Fruit fly (Drosophila melanogaster) whole organism, embryonic: ENCODE measurements around the gene CG31538.

ENCODE experiments used
- Antp ChIP-seq: fragments of 200-800 bp; sonication (Bioruptor generic); optimal IDR thresholded peaks from 3 replicates; lab custom pipeline; 2016; ENCODE audit warnings: missing biosample characterization, missing genetic modification characterization
- CG11398 ChIP-seq: fragments of 200-800 bp; sonication (Bioruptor generic); optimal IDR thresholded peaks from 2 replicates; lab custom pipeline; 2016; ENCODE audit warnings: missing biosample characterization, missing genetic modification characterization
- CG12769 ChIP-seq: fragments of 200-800 bp; sonication (Bioruptor generic); optimal IDR thresholded peaks from 2 replicates; lab custom pipeline; 2019; ENCODE audit warnings: missing biosample characterization, mild to moderate bottlenecking, missing genetic modification characterization, moderate library complexity
- CG12942 ChIP-seq: fragments of 200-800 bp; sonication (Bioruptor generic); optimal IDR thresholded peaks from 3 replicates; lab custom pipeline; 2016; ENCODE audit warnings: missing biosample characterization, missing genetic modification characterization
- CG14014 ChIP-seq: fragments of 200-800 bp; sonication (Bioruptor generic); IDR thresholded peaks from 2 replicates; pipeline ENCODE4 v1.3.6; 2022; ENCODE audit warnings: missing biosample characterization, missing genetic modification characterization
- CG15601 ChIP-seq: fragments of 200-800 bp; sonication (Bioruptor generic); optimal IDR thresholded peaks from 3 replicates; lab custom pipeline; 2019; ENCODE audit warnings: missing biosample characterization, mild to moderate bottlenecking, missing genetic modification characterization, moderate library complexity
- CG17328 ChIP-seq: fragments of 200-800 bp; sonication (Bioruptor generic); IDR thresholded peaks from 2 replicates; pipeline ENCODE4 v1.3.6; 2022; ENCODE audit warnings: missing biosample characterization, missing genetic modification characterization
- CG1832 ChIP-seq: fragments of 200-800 bp; sonication (Bioruptor generic); optimal IDR thresholded peaks from 2 replicates; lab custom pipeline; 2017; ENCODE audit warnings: missing biosample characterization, mild to moderate bottlenecking, missing genetic modification characterization, inconsistent platforms
- CG2199 ChIP-seq: fragments of 200-800 bp; sonication (Bioruptor generic); IDR thresholded peaks from 3 replicates; pipeline ENCODE4 v1.3.6; 2022; ENCODE audit warnings: missing biosample characterization, missing genetic modification characterization
- CG3281 ChIP-seq: fragments of 200-800 bp; sonication (Bioruptor generic); optimal IDR thresholded peaks from 3 replicates; lab custom pipeline; 2017; ENCODE audit warnings: missing biosample characterization, mild to moderate bottlenecking, missing genetic modification characterization
- CG33557 ChIP-seq: fragments of 200-800 bp; sonication (Bioruptor generic); optimal IDR thresholded peaks from 2 replicates; lab custom pipeline; 2019; ENCODE audit warnings: missing biosample characterization, mild to moderate bottlenecking, missing genetic modification characterization, moderate library complexity
- CG34422 ChIP-seq: fragments of 200-800 bp; sonication (Bioruptor generic); IDR thresholded peaks from 3 replicates; pipeline ENCODE4 v1.3.6; 2022; ENCODE audit warnings: missing biosample characterization, missing genetic modification characterization
- CG3847 ChIP-seq: fragments of 200-800 bp; sonication (Bioruptor generic); IDR thresholded peaks from 2 replicates; pipeline ENCODE4 v1.3.6; 2022; ENCODE audit warnings: missing biosample characterization, missing genetic modification characterization
- CG4360 ChIP-seq: fragments of 200-800 bp; sonication (Bioruptor generic); IDR thresholded peaks from 2 replicates; pipeline ENCODE4 v1.3.6; 2022; ENCODE audit warnings: missing biosample characterization, missing genetic modification characterization
- CG5180 ChIP-seq: fragments of 200-800 bp; sonication (Bioruptor generic); optimal IDR thresholded peaks from 3 replicates; lab custom pipeline; 2017; ENCODE audit warnings: missing biosample characterization, missing genetic modification characterization, mild to moderate bottlenecking, moderate library complexity, missing genetic modification reagents
- CG6175 ChIP-seq: fragments of 200-800 bp; sonication (Bioruptor generic); IDR thresholded peaks from 3 replicates; pipeline ENCODE4 v1.3.6; 2022; ENCODE audit warnings: missing biosample characterization, missing genetic modification characterization
- CG6254 ChIP-seq: fragments of 200-800 bp; sonication (Bioruptor generic); optimal IDR thresholded peaks from 3 replicates; lab custom pipeline; 2017; ENCODE audit warnings: mild to moderate bottlenecking, missing biosample characterization, missing genetic modification reagents, missing genetic modification characterization
- CG6683 ChIP-seq: fragments of 200-800 bp; sonication (Bioruptor generic); optimal IDR thresholded peaks from 2 replicates; lab custom pipeline; 2017; ENCODE audit warnings: missing biosample characterization, mild to moderate bottlenecking, missing genetic modification characterization, missing genetic modification reagents
- CG7963 ChIP-seq: fragments of 200-800 bp; sonication (Bioruptor generic); IDR thresholded peaks from 3 replicates; pipeline ENCODE4 v1.3.6; 2022; ENCODE audit warnings: missing biosample characterization, missing genetic modification characterization; ENCODE audit not compliant: partially characterized antibody
- CG8388 ChIP-seq: fragments of 200-800 bp; sonication (Bioruptor generic); optimal IDR thresholded peaks from 2 replicates; lab custom pipeline; 2019; ENCODE audit warnings: missing biosample characterization, mild to moderate bottlenecking, missing genetic modification characterization, moderate library complexity
- CG9609 ChIP-seq: fragments of 200-800 bp; sonication (Bioruptor generic); optimal IDR thresholded peaks from 3 replicates; lab custom pipeline; 2016; ENCODE audit warnings: missing biosample characterization, missing genetic modification characterization
- CTCF ChIP-seq: fragments of 200-800 bp; sonication (Bioruptor generic); optimal IDR thresholded peaks from 2 replicates; lab custom pipeline; 2017; ENCODE audit warnings: missing biosample characterization, mild to moderate bottlenecking, missing genetic modification characterization, moderate library complexity
- Drgx ChIP-seq: fragments of 200-800 bp; sonication (Bioruptor generic); IDR thresholded peaks from 2 replicates; pipeline ENCODE4 v1.3.6; 2022; ENCODE audit warnings: missing biosample characterization, missing genetic modification characterization
- Ets65A ChIP-seq: fragments of 200-800 bp; sonication (Bioruptor generic); peaks from one replicate; lab custom pipeline; 2016; ENCODE audit warnings: missing biosample characterization, missing genetic modification characterization
- HLH3B ChIP-seq: fragments of 200-800 bp; sonication (Bioruptor generic); IDR thresholded peaks from 2 replicates; pipeline ENCODE4 v1.3.6; 2022; ENCODE audit warnings: missing biosample characterization, missing genetic modification characterization
- Hr78 ChIP-seq, 2 experiments: fragments of 200-800 bp in 1 of 2; fragments of >200 bp in 1 of 2; sonication (Bioruptor generic) in 1 of 2; optimal IDR thresholded peaks; 2 replicates each; lab custom pipeline; 2017 to 2019; ENCODE audit warnings: missing biosample characterization in 2 of 2, missing genetic modification characterization in 2 of 2, mild to moderate bottlenecking in 1 of 2, moderate library complexity in 1 of 2
- MTF-1 ChIP-seq: fragments of 200-800 bp; sonication (Bioruptor generic); optimal IDR thresholded peaks from 2 replicates; lab custom pipeline; 2018; ENCODE audit warnings: missing biosample characterization, mild to moderate bottlenecking, missing genetic modification characterization, borderline replicate concordance
- Med ChIP-seq: fragments of 200-800 bp; sonication (Bioruptor generic); peaks from one replicate; lab custom pipeline; 2016; ENCODE audit warnings: missing biosample characterization, missing genetic modification characterization, mild to moderate bottlenecking, inconsistent platforms, moderate library complexity
- Mrtf ChIP-seq: fragments of 200-800 bp; sonication (Bioruptor generic); IDR thresholded peaks from 3 replicates; pipeline ENCODE4 v1.3.6; 2022; ENCODE audit warnings: missing biosample characterization, missing genetic modification characterization
- Neu2 ChIP-seq: fragments of 200-800 bp; sonication (Bioruptor generic); optimal IDR thresholded peaks from 3 replicates; lab custom pipeline; 2016; ENCODE audit warnings: missing biosample characterization, missing genetic modification characterization, borderline replicate concordance
- Pdp1 ChIP-seq, 2 experiments: fragments of 200-800 bp; sonication (Bioruptor generic); optimal IDR thresholded peaks; 3 replicates each; lab custom pipeline; 2016; ENCODE audit warnings: missing biosample characterization in 2 of 2, missing genetic modification characterization in 2 of 2, mild to moderate bottlenecking in 1 of 2, moderate library complexity in 1 of 2
- ara ChIP-seq: fragments of 200-800 bp; sonication (Bioruptor generic); IDR thresholded peaks from 2 replicates; pipeline ENCODE4 v1.3.6; 2022; ENCODE audit warnings: missing biosample characterization, missing genetic modification characterization
- chn ChIP-seq: fragments of 200-800 bp; sonication (Bioruptor generic); optimal IDR thresholded peaks from 2 replicates; lab custom pipeline; 2016; ENCODE audit warnings: missing biosample characterization, missing genetic modification characterization
- crol ChIP-seq: fragments of 200-800 bp; sonication (Bioruptor generic); IDR thresholded peaks from 2 replicates; pipeline ENCODE4 v1.3.6; 2022; ENCODE audit warnings: missing biosample characterization, missing genetic modification characterization
- cwo ChIP-seq: fragments of 200-800 bp; sonication (Bioruptor generic); optimal IDR thresholded peaks from 3 replicates; lab custom pipeline; 2017; ENCODE audit warnings: missing biosample characterization, missing genetic modification characterization, mild to moderate bottlenecking, moderate library complexity, missing genetic modification reagents
- fd3F ChIP-seq: fragments of 200-800 bp; sonication (Bioruptor generic); optimal IDR thresholded peaks from 2 replicates; lab custom pipeline; 2018; ENCODE audit warnings: missing biosample characterization, mild to moderate bottlenecking, missing genetic modification characterization, moderate library complexity
- gcm ChIP-seq: fragments of 200-800 bp; sonication (Bioruptor generic); optimal IDR thresholded peaks from 2 replicates; lab custom pipeline; 2019; ENCODE audit warnings: missing biosample characterization, mild to moderate bottlenecking, missing genetic modification characterization, moderate library complexity
- gfzf ChIP-seq: fragments of 200-800 bp; sonication (Bioruptor generic); optimal IDR thresholded peaks from 2 replicates; lab custom pipeline; 2016; ENCODE audit warnings: missing biosample characterization, mild to moderate bottlenecking, missing genetic modification characterization, moderate library complexity
- ham ChIP-seq: fragments of 200-800 bp; sonication (Bioruptor generic); IDR thresholded peaks from 2 replicates; pipeline ENCODE4 v1.3.6; 2022; ENCODE audit warnings: missing biosample characterization, missing genetic modification characterization
- her ChIP-seq: fragments of 200-800 bp; sonication (Bioruptor generic); optimal IDR thresholded peaks from 2 replicates; lab custom pipeline; 2016; ENCODE audit warnings: missing biosample characterization, missing genetic modification characterization
- mld ChIP-seq: fragments of 200-800 bp; sonication (Bioruptor generic); IDR thresholded peaks from 3 replicates; pipeline ENCODE4 v1.3.6; 2022; ENCODE audit warnings: missing biosample characterization, missing genetic modification characterization; ENCODE audit not compliant: partially characterized antibody
- p53 ChIP-seq: fragments of 200-800 bp; sonication (Bioruptor generic); optimal IDR thresholded peaks from 2 replicates; lab custom pipeline; 2016; ENCODE audit warnings: missing biosample characterization, missing genetic modification characterization
- sisA ChIP-seq: fragments of 200-800 bp; sonication (Bioruptor generic); IDR thresholded peaks from 2 replicates; pipeline ENCODE4 v1.3.6; 2022; ENCODE audit warnings: missing biosample characterization, missing genetic modification characterization
- sug ChIP-seq: fragments of 200-800 bp; optimal IDR thresholded peaks from 2 replicates; lab custom pipeline; 2019; ENCODE audit warnings: missing biosample characterization, mild to moderate bottlenecking, missing genetic modification characterization, moderate library complexity
- trem ChIP-seq: fragments of 200-800 bp; optimal IDR thresholded peaks from 3 replicates; lab custom pipeline; 2019; ENCODE audit warnings: missing biosample characterization, mild to moderate bottlenecking, missing genetic modification characterization, moderate library complexity
- usp ChIP-seq: fragments of >200 bp; optimal IDR thresholded peaks from 2 replicates; lab custom pipeline; 2017; ENCODE audit warnings: missing biosample characterization, missing genetic modification characterization
- vvl ChIP-seq: fragments of 200-800 bp; sonication (Bioruptor generic); IDR thresholded peaks from 2 replicates; pipeline ENCODE4 v1.3.6; 2022; ENCODE audit warnings: missing biosample characterization, missing genetic modification characterization
- wor ChIP-seq: fragments of 200-800 bp; sonication (Bioruptor generic); IDR thresholded peaks from 2 replicates; pipeline ENCODE4 v1.3.6; 2022; ENCODE audit warnings: missing biosample characterization, missing genetic modification characterization

CG31538 gene

DNA sequence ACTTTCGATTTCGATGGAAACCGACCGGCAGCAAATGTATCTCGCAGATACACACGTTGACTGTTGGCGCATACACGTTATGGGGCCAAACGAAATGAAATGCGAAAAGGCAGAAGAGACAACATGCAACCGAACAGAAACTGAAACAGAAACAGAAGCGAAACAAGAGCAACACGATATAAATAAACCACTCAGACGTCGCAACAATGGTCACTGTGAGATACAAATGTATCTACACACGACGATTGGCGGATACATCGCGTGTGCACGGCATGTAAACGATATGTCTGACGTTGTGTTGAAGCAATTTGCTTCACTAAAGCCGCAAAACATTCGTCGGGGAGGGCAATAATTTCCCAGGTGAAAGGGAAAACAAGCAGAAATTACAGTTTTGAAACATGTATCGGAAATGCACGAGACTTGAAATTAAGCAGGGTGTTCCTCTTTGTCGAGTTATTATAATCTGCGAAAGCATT lies 40.1 kb upstream of the CG31538 start (continued):
- TF ChIP-seq CG1832 (GFP tag; lab: Kevin White, UChicago) (no peak), gfzf (GFP tag; lab: Kevin White, UChicago) (no peak), p53 (GFP tag; lab: Kevin White, UChicago) (no peak), vvl (peak; percentile 22; the same call in 1 of the 2 replicates), Med (peak; percentile 2), CG6254 (GFP tag; lab: Kevin White, UChicago) (no peak), sisA (GFP tag; lab: Robert Waterston, UW) (no peak), CG2199 (GFP tag; lab: Robert Waterston, UW) (peak; percentile 92), CG8388 (peak; percentile 29), Pdp1 (GFP tag; optimal IDR thresholded peaks at IDR 0.05; lab: Kevin White, UChicago) (peak in 1 of 2 experiments; percentile 1), CG3281 (GFP tag; lab: Kevin White, UChicago) (no peak), sug (tag; lab: Kevin White, UChicago) (no peak), CG5180 (GFP tag; lab: Kevin White, UChicago) (no peak), CG34422 (GFP tag; lab: Robert Waterston, UW) (no peak), CG6175 (GFP tag; lab: Robert Waterston, UW) (no peak), CG12942 (GFP tag; lab: Kevin White, UChicago) (no peak)
- TF ChIP-seq, all 482 proteins: peak for 10

DNA sequence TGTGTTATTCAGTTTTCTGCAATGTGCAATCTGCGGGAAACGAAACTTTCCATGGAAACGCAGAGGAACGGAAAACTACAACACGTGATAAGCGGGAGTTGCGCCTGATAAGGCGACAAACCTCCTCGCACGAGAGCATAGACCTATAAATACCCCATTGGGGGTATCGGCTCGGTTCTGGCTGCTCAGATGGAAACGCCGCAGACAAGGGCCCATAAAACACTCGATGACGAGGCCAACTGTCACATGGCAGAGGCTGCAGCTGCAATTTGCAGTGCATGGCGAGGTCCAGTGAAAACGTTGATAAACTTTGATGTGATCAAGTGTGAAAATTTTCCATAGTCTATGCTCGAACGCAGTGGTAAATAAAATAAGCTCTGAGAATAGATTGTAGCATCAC lies 39.2 kb upstream of the CG31538 start:
- no peak for TF ChIP-seq CG11398 (GFP tag; lab: Kevin White, UChicago)
- TF ChIP-seq Drgx = 0 out of 2 replicates have a peak, but pooled peaks have one; percentile 23
- no peak for TF ChIP-seq sisA (GFP tag; lab: Robert Waterston, UW)
- no peak for TF ChIP-seq CG17328
- TF ChIP-seq wor (GFP tag; lab: Robert Waterston, UW) = no peak
- peak; percentile 61 for TF ChIP-seq sug (tag; lab: Kevin White, UChicago)
- peak; percentile 52 for TF ChIP-seq Ets65A
- TF ChIP-seq CTCF (GFP tag; lab: Kevin White, UChicago) = no peak
- TF ChIP-seq ham (GFP tag; lab: Robert Waterston, UW) = no peak
- 0 out of 3 replicates have a peak, but pooled peaks have one; percentile 10 for TF ChIP-seq Mrtf (GFP tag; lab: Robert Waterston, UW)
- TF ChIP-seq MTF-1 (GFP tag; lab: Kevin White, UChicago) = no peak
- no peak for TF ChIP-seq CG6683 (GFP tag; lab: Kevin White, UChicago)
- TF ChIP-seq Neu2 (GFP tag; lab: Kevin White, UChicago) = no peak
- TF ChIP-seq cwo (GFP tag; lab: Kevin White, UChicago) = peak; percentile 24
- no peak for TF ChIP-seq CG7963 (GFP tag; lab: Robert Waterston, UW)
- TF ChIP-seq CG33557 = no peak
- TF ChIP-seq Antp (GFP tag; lab: Kevin White, UChicago) = no peak
- no peak for TF ChIP-seq usp (GFP tag; lab: Kevin White, UChicago)
- no peak for TF ChIP-seq HLH3B (GFP tag; lab: Robert Waterston, UW)
- TF ChIP-seq ara = 0 out of 2 replicates have a peak, but pooled peaks have one; percentile 13

DNA sequence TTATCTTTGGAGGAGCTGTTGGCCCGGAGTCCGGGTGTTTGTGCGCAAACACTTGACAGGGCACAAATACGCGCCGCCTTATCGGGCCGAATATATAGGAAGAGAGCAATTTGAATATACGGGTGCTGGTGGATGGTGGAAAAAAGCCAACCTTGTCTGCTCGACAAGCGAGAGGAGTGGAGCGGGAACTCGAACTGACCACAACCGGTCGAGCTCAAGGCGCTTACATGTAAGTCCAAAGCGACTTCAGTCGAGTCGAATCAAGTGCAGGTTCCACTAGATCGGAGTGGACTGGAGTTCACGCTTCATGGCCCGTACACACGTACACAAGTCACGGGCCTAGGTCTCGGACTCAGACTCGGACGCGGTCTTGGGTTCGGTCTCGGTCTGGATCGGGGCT lies 38.2 kb upstream of the CG31538 start:
- TF ChIP-seq Antp (GFP tag; lab: Kevin White, UChicago) = no peak
- 0 out of 2 replicates have a peak, but pooled peaks have one; percentile 8 for TF ChIP-seq CG4360
- TF ChIP-seq CG9609 (GFP tag; lab: Kevin White, UChicago) = no peak
- no peak for TF ChIP-seq sisA (GFP tag; lab: Robert Waterston, UW)
- peak; percentile 60 for TF ChIP-seq Med
- 0 out of 2 replicates have a peak, but pooled peaks have one; percentile 11 for TF ChIP-seq crol (GFP tag; lab: Robert Waterston, UW)
- TF ChIP-seq her (GFP tag; lab: Kevin White, UChicago) = no peak
- no peak for TF ChIP-seq CG15601 (tag; lab: Kevin White, UChicago)
- peak; percentile 64 for TF ChIP-seq CG12769
- no peak for TF ChIP-seq chn (GFP tag; lab: Kevin White, UChicago)
- no peak for TF ChIP-seq HLH3B (GFP tag; lab: Robert Waterston, UW)
- peak in 1 of 2 experiments; percentile 16 for TF ChIP-seq Hr78 (GFP tag; optimal IDR thresholded peaks at IDR 0.05; lab: Kevin White, UChicago)
- no peak for TF ChIP-seq fd3F (GFP tag; lab: Kevin White, UChicago)
- TF ChIP-seq gcm = peak; percentile 3
- TF ChIP-seq CG34422 (GFP tag; lab: Robert Waterston, UW) = no peak
- TF ChIP-seq mld (GFP tag; lab: Robert Waterston, UW) = 0 out of 3 replicates have a peak, but pooled peaks have one; percentile 15
- no peak for TF ChIP-seq CG3847
- TF ChIP-seq trem (tag; lab: Kevin White, UChicago) = no peak
- peak; percentile 9; the same call in 1 of the 2 replicates for TF ChIP-seq CG14014 (GFP tag; lab: Robert Waterston, UW)
